Worm (Caenorhabditis elegans): Measurements from ENCODE around the gene clec-149.
A peak's percentile ranks its signal among the peaks of the same experiment; 100 is the strongest.

clec-149 gene

ce11 chrIII:833711-834442, 10.9 kb downstream of the clec-149 start (continued):
- TF ChIP-seq snpc-4 (GFP tag; optimal IDR thresholded peaks at IDR 0.05) = no peak
- TF ChIP-seq snpc-4 (tag; optimal IDR thresholded peaks at IDR 0.05) = peak in 3 of 4 experiments; percentile 16 to 54 (median 53)
- TF ChIP-seq F33H1.4 (GFP tag; IDR thresholded peaks at IDR 0.05) = peak; percentile 39; the same call in 1 of the 2 replicates
- no peak for TF ChIP-seq F10E7.11 (tag; optimal IDR thresholded peaks at IDR 0.05)

ce11 chrIII:834443-834815, 11.4 kb downstream of the clec-149 start:
- TF ChIP-seq lin-54 (GFP tag; optimal IDR thresholded peaks at IDR 0.05) (no peak), ama-1 (optimal IDR thresholded peaks at IDR 0.05) (peak; percentile 33), ama-1 (GFP tag; optimal IDR thresholded peaks at IDR 0.05) (no peak), hlh-12 (tag; optimal IDR thresholded peaks at IDR 0.05) (no peak), lin-26 (GFP tag; IDR thresholded peaks at IDR 0.05) (peak; percentile 18; the same call in 1 of the 2 replicates), egrh-3 (GFP tag; IDR thresholded peaks at IDR 0.05) (peak; percentile 24; the same call in 1 of the 2 replicates), Y53G8AR.9 (GFP tag; conservative IDR thresholded peaks at IDR 0.05) (0 out of 2 replicates have a peak, but pooled peaks have one; percentile 11), zfh-2 (GFP tag; conservative IDR thresholded peaks at IDR 0.05) (peak; percentile 82), madf-3 (GFP tag; IDR thresholded peaks at IDR 0.05) (peak; percentile 36; the same call in 1 of the 2 replicates), Y95B8A.8 (GFP tag; IDR thresholded peaks at IDR 0.05) (0 out of 2 replicates have a peak, but pooled peaks have one; percentile 45)

ce11 chrIII:835208-835607, 12.2 kb downstream of the clec-149 start:
- TF ChIP-seq T26A5.8 (tag; optimal IDR thresholded peaks at IDR 0.05) = no peak
- no peak for TF ChIP-seq fkh-3 (tag; optimal IDR thresholded peaks at IDR 0.05)
- peak; percentile 80 for TF ChIP-seq ama-1 (optimal IDR thresholded peaks at IDR 0.05)
- no peak for TF ChIP-seq ama-1 (GFP tag; optimal IDR thresholded peaks at IDR 0.05)
- peak; percentile 39; the same call in 1 of the 2 replicates for TF ChIP-seq Y56A3A.18 (GFP tag; IDR thresholded peaks at IDR 0.05)
- no peak for TF ChIP-seq lir-1 (GFP tag; conservative IDR thresholded peaks at IDR 0.05)
- TF ChIP-seq snpc-4 (GFP tag; optimal IDR thresholded peaks at IDR 0.05) = no peak
- no peak for TF ChIP-seq snpc-4 (tag; optimal IDR thresholded peaks at IDR 0.05)
- TF ChIP-seq cebp-1 (GFP tag; IDR thresholded peaks at IDR 0.05) = no peak
- TF ChIP-seq cebp-1 (tag; optimal IDR thresholded peaks at IDR 0.05) = no peak
- no peak for TF ChIP-seq somi-1 (GFP tag; optimal IDR thresholded peaks at IDR 0.05)
- no peak for TF ChIP-seq unc-62 (GFP tag; optimal IDR thresholded peaks at IDR 0.05)
- TF ChIP-seq hlh-12 (tag; optimal IDR thresholded peaks at IDR 0.05) = no peak
- TF ChIP-seq rpc-1 (optimal IDR thresholded peaks at IDR 0.05) = no peak
- no peak for TF ChIP-seq rpc-1 (tag; optimal IDR thresholded peaks at IDR 0.05)

- TF ChIP-seq F33H1.4 (GFP tag; IDR thresholded peaks at IDR 0.05) = peak; percentile 56
- peak; percentile 99 for TF ChIP-seq atf-7 (tag; optimal IDR thresholded peaks at IDR 0.05)
- peak; percentile 89 for TF ChIP-seq egl-18 (GFP tag; IDR thresholded peaks at IDR 0.05)
- peak; percentile 70 for TF ChIP-seq lin-54 (GFP tag; optimal IDR thresholded peaks at IDR 0.05)
- TF ChIP-seq sdz-38 (tag; optimal IDR thresholded peaks at IDR 0.05) = no peak
- TF ChIP-seq dpff-1 (tag; optimal IDR thresholded peaks at IDR 0.05) = peak; percentile 100
- peak; percentile 94 for TF ChIP-seq ceh-40 (GFP tag; IDR thresholded peaks at IDR 0.05)
- peak; percentile 92 for TF ChIP-seq ztf-22 (GFP tag; optimal IDR thresholded peaks at IDR 0.05)
- TF ChIP-seq tbx-9 (tag; optimal IDR thresholded peaks at IDR 0.05; ENCODE audit: borderline replicate concordance) = peak; percentile 97
- TF ChIP-seq die-1 (tag; optimal IDR thresholded peaks at IDR 0.05) = peak; percentile 54
- TF ChIP-seq aptf-2 (GFP tag; conservative IDR thresholded peaks at IDR 0.05) = peak; percentile 74
- peak; percentile 42 for TF ChIP-seq akir-1 (GFP tag; optimal IDR thresholded peaks at IDR 0.05)
- peak; percentile 75 for TF ChIP-seq hmg-20 (GFP tag; IDR thresholded peaks at IDR 0.05)
- no peak for TF ChIP-seq hrde-1 (tag; optimal IDR thresholded peaks at IDR 0.05; ENCODE audit: borderline replicate concordance)
- TF ChIP-seq sea-2 (GFP tag; IDR thresholded peaks at IDR 0.05) = no peak
- no peak for TF ChIP-seq mes-4 (tag; optimal IDR thresholded peaks at IDR 0.05)
- TF ChIP-seq hmg-1.2 (GFP tag; IDR thresholded peaks at IDR 0.05) = peak; percentile 74
- TF ChIP-seq madf-6 (GFP tag; IDR thresholded peaks at IDR 0.05) = peak; percentile 79
- peak; percentile 92 for TF ChIP-seq dox-1 (GFP tag; IDR thresholded peaks at IDR 0.05)
- peak; percentile 83 for TF ChIP-seq rcor-1 (GFP tag; IDR thresholded peaks at IDR 0.05)
- no peak for TF ChIP-seq hlh-26 (GFP tag; conservative IDR thresholded peaks at IDR 0.05)
- TF ChIP-seq Y95B8A.8 (GFP tag; IDR thresholded peaks at IDR 0.05) = peak; percentile 91
These were observed 12.8 kb downstream of the clec-149 start for ce11 chrIII:835713-836278.

Measured in whole organism, young adult.